Worm (Caenorhabditis elegans): ENCODE measurements around the gene F37A8.2.

Gene F37A8.2

DNA sequence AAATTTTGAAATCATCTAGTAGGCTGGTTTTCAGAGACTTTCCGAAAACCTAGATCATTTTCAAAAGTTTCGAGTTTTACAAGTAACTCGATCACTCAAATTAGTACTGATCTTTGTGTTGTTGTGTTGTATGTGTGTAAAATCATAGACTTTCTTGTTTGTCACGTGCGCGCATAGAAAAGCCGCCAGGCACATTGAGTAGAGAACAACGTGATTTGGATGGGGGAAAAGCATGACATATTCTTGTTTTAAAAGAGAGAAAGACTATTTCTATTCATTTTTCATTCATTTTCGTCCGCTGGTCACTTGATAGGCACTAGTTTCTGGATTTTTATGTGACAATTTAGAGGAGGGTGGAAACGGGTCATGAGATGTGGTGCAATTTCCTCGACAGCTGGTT lies 22.9 kb upstream of the F37A8.2 start (continued):
- TF ChIP-seq aha-1 (tag) (peak; percentile 96), ces-1 (GFP tag; optimal IDR thresholded peaks at IDR 0.05) (no peak), mep-1 (tag; optimal IDR thresholded peaks at IDR 0.05) (peak; percentile 49), mdl-1 (tag; optimal IDR thresholded peaks at IDR 0.05) (peak; percentile 70 to 84), hlh-30 (tag; optimal IDR thresholded peaks at IDR 0.05; ENCODE audit: insufficient read depth) (peak; percentile 96), mxl-3 (GFP tag; optimal IDR thresholded peaks at IDR 0.05) (peak; percentile 55), dpl-1 (GFP tag; optimal IDR thresholded peaks at IDR 0.05) (peak; percentile 10), lsy-2 (tag; optimal IDR thresholded peaks at IDR 0.05) (peak in 1 of 2 experiments; percentile 69), ama-1 (optimal IDR thresholded peaks at IDR 0.05) (peak; percentile 27), Y5F2A.4 (GFP tag; optimal IDR thresholded peaks at IDR 0.05) (no peak)

DNA sequence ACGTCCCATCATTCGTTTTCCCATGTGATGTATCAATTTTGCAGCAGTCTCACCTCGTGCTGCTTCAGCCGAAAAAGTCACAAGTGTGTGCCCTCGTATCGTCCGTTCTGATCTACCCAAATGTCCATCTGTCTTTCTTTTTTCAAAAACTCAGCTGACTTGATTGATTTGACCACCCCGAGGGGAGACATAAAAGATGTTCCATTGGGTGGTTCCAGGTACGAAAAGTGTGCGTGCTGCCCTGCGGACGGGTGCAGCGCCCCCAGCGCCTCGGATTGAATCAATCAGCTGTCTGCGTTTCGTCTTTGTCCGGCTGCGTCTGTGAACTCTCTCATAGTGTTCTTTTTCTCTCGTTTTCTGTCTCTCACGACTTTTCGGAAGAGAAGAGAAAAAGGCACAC lies 21.9 kb upstream of the F37A8.2 start:
- TF ChIP-seq R02D3.7 (tag; optimal IDR thresholded peaks at IDR 0.05) (no peak), madf-5 (GFP tag; IDR thresholded peaks at IDR 0.05) (0 out of 4 replicates have a peak, but pooled peaks of 1 of the 2 experiments have one; percentile 49), zip-11 (GFP tag; IDR thresholded peaks at IDR 0.05) (no peak), cey-2 (tag; optimal IDR thresholded peaks at IDR 0.05; ENCODE audit: borderline replicate concordance, insufficient read depth) (peak; percentile 25), hif-1 (tag; optimal IDR thresholded peaks at IDR 0.05) (peak in 1 of 2 experiments; percentile 80), zfp-3 (GFP tag; conservative IDR thresholded peaks at IDR 0.05) (no peak), ceh-28 (tag; optimal IDR thresholded peaks at IDR 0.05) (peak; percentile 2), daf-8 (GFP tag; IDR thresholded peaks at IDR 0.05) (no peak), F37D6.2 (tag; optimal IDR thresholded peaks at IDR 0.05) (peak; percentile 9), ceh-82 (tag; optimal IDR thresholded peaks at IDR 0.05) (no peak), madf-9 (GFP tag; conservative IDR thresholded peaks at IDR 0.05) (0 out of 2 replicates have a peak, but pooled peaks have one; percentile 33), mxl-3 (GFP tag; optimal IDR thresholded peaks at IDR 0.05) (peak; percentile 75), F49E8.2 (tag; optimal IDR thresholded peaks at IDR 0.05; ENCODE audit: borderline replicate concordance) (no peak), nhr-41 (GFP tag; IDR thresholded peaks at IDR 0.05) (no peak), hlh-11 (tag; optimal IDR thresholded peaks at IDR 0.05) (peak; percentile 93), daf-16 (GFP tag; optimal IDR thresholded peaks at IDR 0.05) (no peak), daf-16 (tag; optimal IDR thresholded peaks at IDR 0.05) (peak; percentile 34), aha-1 (tag) (peak; percentile 92), nhr-102 (tag; optimal IDR thresholded peaks at IDR 0.05) (peak; percentile 36), ZK337.2 (GFP tag; IDR thresholded peaks at IDR 0.05) (no peak), hmg-1.1 (GFP tag; IDR thresholded peaks at IDR 0.05) (no peak; the same call in none of the 2 replicates), ceh-20 (GFP tag; IDR thresholded peaks at IDR 0.05) (peak; percentile 81), D1046.2 (GFP tag; IDR thresholded peaks at IDR 0.05) (no peak; the same call in 1 of the 2 replicates), dve-1 (tag; optimal IDR thresholded peaks at IDR 0.05; ENCODE audit: insufficient read depth) (peak; percentile 72), nhr-11 (tag; optimal IDR thresholded peaks at IDR 0.05) (peak; percentile 43), mep-1 (tag; optimal IDR thresholded peaks at IDR 0.05) (peak; percentile 56), hlh-30 (tag; optimal IDR thresholded peaks at IDR 0.05; ENCODE audit: insufficient read depth) (peak; percentile 96), ctbp-1 (GFP tag; IDR thresholded peaks at IDR 0.05) (peak; percentile 47; the same call in 1 of the 2 replicates), lin-39 (tag; optimal IDR thresholded peaks at IDR 0.05) (peak; percentile 63), mdl-1 (tag; optimal IDR thresholded peaks at IDR 0.05) (peak; percentile 42 to 87), lsy-2 (tag; optimal IDR thresholded peaks at IDR 0.05) (peak; percentile 1 to 65), nhr-6 (tag; optimal IDR thresholded peaks at IDR 0.05) (peak; percentile 24), lin-13 (GFP tag; optimal IDR thresholded peaks at IDR 0.05) (no peak), unc-62 (GFP tag; optimal IDR thresholded peaks at IDR 0.05 in 1 of 2) (peak in 1 of 2 experiments; percentile 100), unc-62 (tag; optimal IDR thresholded peaks at IDR 0.05) (no peak), nhr-48 (tag; optimal IDR thresholded peaks at IDR 0.05) (peak; percentile 93), dmd-6 (GFP tag; IDR thresholded peaks at IDR 0.05) (peak; percentile 69), rbr-2 (tag; optimal IDR thresholded peaks at IDR 0.05) (peak; percentile 20), tag-97 (GFP tag; IDR thresholded peaks at IDR 0.05) (no peak), F10B5.3 (tag; optimal IDR thresholded peaks at IDR 0.05) (no peak), nhr-28 (tag; optimal IDR thresholded peaks at IDR 0.05) (peak; percentile 70), nhr-77 (tag; optimal IDR thresholded peaks at IDR 0.05) (peak; percentile 57), set-16 (GFP tag; IDR thresholded peaks at IDR 0.05) (peak; percentile 74; the same call in 1 of the 2 replicates), mdt-29 (GFP tag; IDR thresholded peaks at IDR 0.05) (0 out of 2 replicates have a peak, but pooled peaks have one; percentile 48)

Data from whole organism, L4 larva.